Worm (Caenorhabditis elegans) whole organism, young adult: Measurements from ENCODE around the gene C55C3.7.

Experiments
- B0019.2 ChIP-seq: fragments of 200-800 bp; sonication (Bioruptor generic); conservative IDR thresholded peaks from 2 replicates; pipeline ENCODE4 v1.3.6; 2022; ENCODE audit warnings: missing genetic modification reagents, missing genetic modification characterization, missing compliant biosample characterization
- B0261.1 ChIP-seq: sonication (generic microtip); optimal IDR thresholded peaks from 2 replicates; lab custom pipeline; 2016; ENCODE audit warnings: mild to moderate bottlenecking, missing genetic modification characterization, moderate library complexity, missing compliant biosample characterization
- C06A6.2 ChIP-seq: fragments of 200-800 bp; sonication (Bioruptor generic); conservative IDR thresholded peaks from 2 replicates; pipeline ENCODE4 v1.3.6; 2022; ENCODE audit warnings: missing genetic modification characterization, missing compliant biosample characterization
- D2030.7 ChIP-seq: fragments of 200-800 bp; sonication (Bioruptor generic); IDR thresholded peaks from 2 replicates; pipeline ENCODE4 v1.3.6; 2022; ENCODE audit warnings: missing genetic modification reagents, missing genetic modification characterization, missing compliant biosample characterization
- F23B12.7 ChIP-seq: sonication (generic microtip); optimal IDR thresholded peaks from 2 replicates; lab custom pipeline; 2017; ENCODE audit warnings: missing genetic modification characterization, mild to moderate bottlenecking, missing compliant biosample characterization, antibody characterized with exemption, moderate library complexity; ENCODE audit not compliant: insufficient read depth
- F37B4.10 ChIP-seq: fragments of 200-800 bp; sonication (Bioruptor generic); IDR thresholded peaks from 2 replicates; pipeline ENCODE4 v1.3.6; 2022; ENCODE audit warnings: missing genetic modification characterization, missing compliant biosample characterization
- F49E8.2 ChIP-seq: sonication (generic microtip); optimal IDR thresholded peaks from 3 replicates; lab custom pipeline; 2017; ENCODE audit warnings: missing genetic modification characterization, mild to moderate bottlenecking, missing compliant biosample characterization, antibody characterized with exemption, moderate library complexity; ENCODE audit not compliant: insufficient read depth
- F52B5.7 ChIP-seq: sonication (generic microtip); optimal IDR thresholded peaks from 2 replicates; lab custom pipeline; 2016; ENCODE audit warnings: mild to moderate bottlenecking, missing genetic modification characterization, missing compliant biosample characterization
- K12H6.12 ChIP-seq: fragments of 200-800 bp; sonication (Bioruptor generic); optimal IDR thresholded peaks from 2 replicates; lab custom pipeline; 2018; ENCODE audit warnings: mild to moderate bottlenecking, missing genetic modification characterization, missing compliant biosample characterization
- T26A5.8 ChIP-seq: sonication (generic microtip); optimal IDR thresholded peaks from 2 replicates; lab custom pipeline; 2016; ENCODE audit warnings: missing genetic modification characterization, missing compliant biosample characterization
- Y56A3A.18 ChIP-seq: fragments of 200-800 bp; sonication (Bioruptor generic); IDR thresholded peaks from 2 replicates; pipeline ENCODE4 v1.3.6; 2022; ENCODE audit warnings: missing genetic modification reagents, missing genetic modification characterization, missing compliant biosample characterization
- Y79H2A.3 ChIP-seq: fragments of 200-800 bp; sonication (Bioruptor generic); conservative IDR thresholded peaks from 2 replicates; pipeline ENCODE4 v1.3.6; 2022; ENCODE audit warnings: missing genetic modification reagents, missing genetic modification characterization, missing compliant biosample characterization
- ZK185.1 ChIP-seq: sonication (generic microtip); optimal IDR thresholded peaks from 2 replicates; lab custom pipeline; 2016; ENCODE audit warnings: mild to moderate bottlenecking, missing genetic modification characterization, missing compliant biosample characterization; ENCODE audit not compliant: poor library complexity, severe bottlenecking
- atf-7 ChIP-seq: sonication (generic microtip); optimal IDR thresholded peaks from 2 replicates; lab custom pipeline; 2017; ENCODE audit warnings: mild to moderate bottlenecking, missing genetic modification characterization, missing compliant biosample characterization
- attf-3 ChIP-seq: fragments of 200-800 bp; sonication (Bioruptor generic); conservative IDR thresholded peaks from 2 replicates; pipeline ENCODE4 v1.3.6; 2022; ENCODE audit warnings: missing genetic modification reagents, missing genetic modification characterization, missing compliant biosample characterization
- attf-5 ChIP-seq: fragments of 200-800 bp; sonication (Bioruptor generic); optimal IDR thresholded peaks from 2 replicates; lab custom pipeline; 2018; ENCODE audit warnings: mild to moderate bottlenecking, missing genetic modification characterization, missing compliant biosample characterization
- ccch-3 ChIP-seq: fragments of 200-800 bp; sonication (Bioruptor generic); optimal IDR thresholded peaks from 2 replicates; lab custom pipeline; 2018; ENCODE audit warnings: mild to moderate bottlenecking, missing genetic modification characterization, missing compliant biosample characterization
- cebp-2 ChIP-seq: fragments of 200-800 bp; sonication (Bioruptor generic); IDR thresholded peaks from 2 replicates; pipeline ENCODE4 v1.3.6; 2022; ENCODE audit warnings: missing genetic modification characterization, missing compliant biosample characterization
- ceh-40 ChIP-seq: fragments of 200-800 bp; sonication (Bioruptor generic); IDR thresholded peaks from 2 replicates; pipeline ENCODE4 v1.3.6; 2022; ENCODE audit warnings: missing genetic modification characterization, missing compliant biosample characterization
- ceh-58 ChIP-seq: fragments of 200-800 bp; sonication (Bioruptor generic); IDR thresholded peaks from 2 replicates; pipeline ENCODE4 v1.3.6; 2022; ENCODE audit warnings: missing genetic modification characterization, missing compliant biosample characterization
- ceh-79 ChIP-seq: sonication (generic microtip); optimal IDR thresholded peaks from 2 replicates; lab custom pipeline; 2017; ENCODE audit warnings: mild to moderate bottlenecking, missing genetic modification characterization, missing compliant biosample characterization
- ceh-91 ChIP-seq: fragments of 200-800 bp; sonication (Bioruptor generic); IDR thresholded peaks from 2 replicates; pipeline ENCODE4 v1.3.6; 2022; ENCODE audit warnings: missing genetic modification reagents, missing genetic modification characterization, missing compliant biosample characterization
- dox-1 ChIP-seq: fragments of 200-800 bp; sonication (Bioruptor generic); IDR thresholded peaks from 2 replicates; pipeline ENCODE4 v1.3.6; 2022; ENCODE audit warnings: missing genetic modification reagents, missing genetic modification characterization, missing compliant biosample characterization
- efl-1 ChIP-seq: fragments of 150-350 bp; optimal IDR thresholded peaks from 2 replicates; lab custom pipeline; 2014; ENCODE audit warnings: missing biosample characterization, missing genetic modification reagents, missing genetic modification characterization
- hmg-1.2 ChIP-seq: fragments of 200-800 bp; sonication (Bioruptor generic); IDR thresholded peaks from 2 replicates; pipeline ENCODE4 v1.3.6; 2022; ENCODE audit warnings: missing genetic modification reagents, missing genetic modification characterization, missing compliant biosample characterization
- hmg-20 ChIP-seq: fragments of 200-800 bp; sonication (Bioruptor generic); IDR thresholded peaks from 2 replicates; pipeline ENCODE4 v1.3.6; 2022; ENCODE audit warnings: missing genetic modification reagents, missing genetic modification characterization, missing compliant biosample characterization
- hrde-1 ChIP-seq: sonication (generic microtip); optimal IDR thresholded peaks from 2 replicates; lab custom pipeline; 2016; ENCODE audit warnings: missing genetic modification characterization, mild to moderate bottlenecking, missing compliant biosample characterization, moderate library complexity, missing genotype, missing genetic modification reagents, borderline replicate concordance
- lin-35 ChIP-seq, 3 experiments: fragments of 150-350 bp in 2 of 3; sonication (generic microtip) in 1 of 3; optimal IDR thresholded peaks; 2 replicates each; lab custom pipeline; 2014 to 2018; ENCODE audit warnings: missing biosample characterization in 3 of 3, missing genetic modification characterization in 3 of 3, missing genetic modification reagents in 3 of 3
- lin-40 ChIP-seq: sonication (generic microtip); optimal IDR thresholded peaks from 2 replicates; lab custom pipeline; 2016; ENCODE audit warnings: missing genetic modification characterization, mild to moderate bottlenecking, missing compliant biosample characterization, missing genotype, missing genetic modification reagents
- lir-1 ChIP-seq: fragments of 200-800 bp; sonication (Bioruptor generic); conservative IDR thresholded peaks from 2 replicates; pipeline ENCODE4 v1.3.6; 2022; ENCODE audit warnings: missing genetic modification reagents, missing genetic modification characterization, missing compliant biosample characterization
- madf-10 ChIP-seq: sonication (generic microtip); optimal IDR thresholded peaks from 2 replicates; lab custom pipeline; 2016; ENCODE audit warnings: mild to moderate bottlenecking, missing genetic modification characterization, missing compliant biosample characterization
- madf-3 ChIP-seq: fragments of 200-800 bp; sonication (Bioruptor generic); IDR thresholded peaks from 2 replicates; pipeline ENCODE4 v1.3.6; 2022; ENCODE audit warnings: missing genetic modification reagents, missing genetic modification characterization, missing compliant biosample characterization
- mxl-1 ChIP-seq: sonication (generic microtip); optimal IDR thresholded peaks from 2 replicates; lab custom pipeline; 2016; ENCODE audit warnings: missing genetic modification characterization, missing compliant biosample characterization
- nfya-2 ChIP-seq: fragments of 200-800 bp; sonication (Bioruptor generic); IDR thresholded peaks from 2 replicates; pipeline ENCODE4 v1.3.6; 2022; ENCODE audit warnings: missing genetic modification reagents, missing genetic modification characterization, missing compliant biosample characterization
- nhr-120 ChIP-seq: fragments of 200-800 bp; sonication (Bioruptor generic); IDR thresholded peaks from 2 replicates; pipeline ENCODE4 v1.3.6; 2022; ENCODE audit warnings: missing genetic modification characterization, missing compliant biosample characterization
- nhr-179 ChIP-seq: sonication (generic microtip); optimal IDR thresholded peaks from 2 replicates; lab custom pipeline; 2016; ENCODE audit warnings: mild to moderate bottlenecking, missing genetic modification characterization, missing compliant biosample characterization
- nhr-27 ChIP-seq: fragments of 200-800 bp; sonication (Bioruptor generic); optimal IDR thresholded peaks from 2 replicates; lab custom pipeline; 2018; ENCODE audit warnings: mild to moderate bottlenecking, missing genetic modification characterization, moderate library complexity, missing compliant biosample characterization
- nhr-90 ChIP-seq: sonication (generic microtip); optimal IDR thresholded peaks from 2 replicates; lab custom pipeline; 2016; ENCODE audit warnings: missing genotype, mild to moderate bottlenecking, missing genetic modification characterization, missing compliant biosample characterization
- pha-4 ChIP-seq: fragments of 150-350 bp; sonication (generic microtip); optimal IDR thresholded peaks from 2 replicates; lab custom pipeline; 2014; ENCODE audit warnings: missing biosample characterization, missing genetic modification reagents, missing genetic modification characterization
- repo-1 ChIP-seq: sonication (generic microtip); optimal IDR thresholded peaks from 2 replicates; lab custom pipeline; 2017; ENCODE audit warnings: mild to moderate bottlenecking, missing genetic modification characterization, missing compliant biosample characterization
- sea-2 ChIP-seq: fragments of 200-800 bp; sonication (Bioruptor generic); IDR thresholded peaks from 2 replicates; pipeline ENCODE4 v1.3.6; 2022; ENCODE audit warnings: missing genetic modification characterization, missing compliant biosample characterization
- snpc-3.4 ChIP-seq: sonication (generic microtip); optimal IDR thresholded peaks from 2 replicates; lab custom pipeline; 2017; ENCODE audit warnings: missing genetic modification characterization, mild to moderate bottlenecking, missing compliant biosample characterization, antibody characterized with exemption, moderate library complexity, missing genotype, missing genetic modification reagents
- somi-1 ChIP-seq: fragments of 200-800 bp; sonication (Bioruptor generic); optimal IDR thresholded peaks from 2 replicates; lab custom pipeline; 2018; ENCODE audit warnings: mild to moderate bottlenecking, missing genetic modification characterization, missing compliant biosample characterization
- tbx-9 ChIP-seq: sonication (generic microtip); optimal IDR thresholded peaks from 2 replicates; lab custom pipeline; 2016; ENCODE audit warnings: borderline replicate concordance, missing genetic modification characterization, inconsistent platforms, missing compliant biosample characterization
- unc-62 ChIP-seq: fragments of 150-350 bp; optimal IDR thresholded peaks from 2 replicates; lab custom pipeline; 2014; ENCODE audit warnings: missing biosample characterization, missing genetic modification reagents, missing genetic modification characterization
- zfh-2 ChIP-seq: fragments of 200-800 bp; sonication (Bioruptor generic); conservative IDR thresholded peaks from 2 replicates; pipeline ENCODE4 v1.3.6; 2022; ENCODE audit warnings: missing genetic modification reagents, missing genetic modification characterization, missing compliant biosample characterization
- zim-3 ChIP-seq: sonication (generic microtip); optimal IDR thresholded peaks from 2 replicates; lab custom pipeline; 2017; ENCODE audit warnings: mild to moderate bottlenecking, missing genetic modification characterization, moderate library complexity, missing compliant biosample characterization
- ztf-18 ChIP-seq: sonication (generic microtip); optimal IDR thresholded peaks from 2 replicates; lab custom pipeline; 2016; ENCODE audit warnings: missing genotype, mild to moderate bottlenecking, missing genetic modification characterization, missing compliant biosample characterization
- ztf-25 ChIP-seq: fragments of 200-800 bp; sonication (Bioruptor generic); IDR thresholded peaks from 2 replicates; pipeline ENCODE4 v1.3.6; 2022; ENCODE audit warnings: missing genetic modification reagents, missing genetic modification characterization, missing compliant biosample characterization

The C55C3.7 gene

DNA sequence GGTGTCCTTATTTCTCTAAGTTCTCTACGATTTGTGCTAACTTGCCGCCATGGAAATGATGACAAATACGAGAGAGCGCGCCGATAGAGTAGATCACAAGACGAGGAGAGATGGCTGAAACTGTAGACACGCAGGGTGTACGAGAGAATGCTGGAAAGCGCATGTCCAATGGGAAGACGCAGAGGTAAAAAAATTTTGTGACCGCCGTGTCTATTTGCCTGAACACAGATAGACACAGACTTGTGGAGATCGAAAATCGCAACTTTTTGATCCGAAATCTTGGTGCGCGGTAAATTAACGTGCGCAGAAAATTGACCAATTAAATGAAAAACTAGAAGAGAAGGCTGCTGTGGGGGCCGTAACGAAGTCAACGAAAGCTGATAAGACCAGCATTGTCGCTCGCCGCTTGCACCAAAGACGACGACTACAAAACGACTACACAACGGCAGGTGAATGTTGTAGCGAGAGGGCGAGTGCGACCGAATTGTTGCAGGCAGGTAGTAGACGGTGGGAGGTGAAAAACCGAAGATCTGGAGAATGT lies 25.3 kb downstream of the C55C3.7 start (continued):
- TF ChIP-seq B0019.2 (GFP tag; lab: Robert Waterston, UW) = no peak
- peak; percentile 56 for TF ChIP-seq somi-1 (GFP tag; lab: Kevin White, UChicago)
- peak; percentile 72 for TF ChIP-seq K12H6.12
- TF ChIP-seq ztf-18 (tag; lab: Kevin White, UChicago) = no peak
- no peak for TF ChIP-seq repo-1 (tag; lab: Kevin White, UChicago)
- peak; percentile 51 for TF ChIP-seq madf-10 (tag; lab: Kevin White, UChicago)
- no peak for TF ChIP-seq F37B4.10 (GFP tag; lab: Robert Waterston, UW)
- peak; percentile 41 for TF ChIP-seq nhr-90 (tag; lab: Kevin White, UChicago)
- peak; percentile 30 for TF ChIP-seq atf-7 (tag; lab: Kevin White, UChicago)
- no peak for TF ChIP-seq nhr-120 (GFP tag; lab: Robert Waterston, UW)
- TF ChIP-seq pha-4 (tag; lab: Kevin White, UChicago) = no peak
- TF ChIP-seq nfya-2 = no peak
- no peak for TF ChIP-seq mxl-1 (tag; lab: Kevin White, UChicago)
- no peak for TF ChIP-seq snpc-3.4 (tag; lab: Kevin White, UChicago)
- TF ChIP-seq tbx-9 (tag; lab: Kevin White, UChicago) = no peak
- TF ChIP-seq ceh-58 = no peak
- no peak for TF ChIP-seq T26A5.8
- no peak for TF ChIP-seq unc-62
- TF ChIP-seq ceh-40 (GFP tag; lab: Robert Waterston, UW) = no peak
- TF ChIP-seq hrde-1 (tag; lab: Kevin White, UChicago) = no peak
- no peak for TF ChIP-seq D2030.7
- TF ChIP-seq sea-2 (GFP tag; lab: Robert Waterston, UW) = no peak
- TF ChIP-seq ceh-91 (GFP tag; lab: Robert Waterston, UW) = 0 out of 2 replicates have a peak, but pooled peaks have one; percentile 26
- peak; percentile 57 for TF ChIP-seq ZK185.1 (tag; lab: Kevin White, UChicago)
- TF ChIP-seq lir-1 = no peak
- peak in 1 of 3 experiments; percentile 34 for TF ChIP-seq lin-35 (GFP tag; optimal IDR thresholded peaks at IDR 0.05; lab: Kevin White, UChicago)
- peak; percentile 90 for TF ChIP-seq hmg-1.2 (GFP tag; lab: Robert Waterston, UW)
- no peak for TF ChIP-seq nhr-27 (tag; lab: Kevin White, UChicago)
- TF ChIP-seq F52B5.7 (tag; lab: Kevin White, UChicago) = no peak
- no peak for TF ChIP-seq F49E8.2
- no peak for TF ChIP-seq zim-3
- TF ChIP-seq attf-3 (GFP tag; lab: Robert Waterston, UW) = 0 out of 2 replicates have a peak, but pooled peaks have one; percentile 22
- TF ChIP-seq zfh-2 (GFP tag; lab: Robert Waterston, UW) = peak; percentile 80; the same call in 1 of the 2 replicates
- TF ChIP-seq ceh-79 (tag; lab: Kevin White, UChicago) = no peak
- no peak for TF ChIP-seq Y56A3A.18 (GFP tag; lab: Robert Waterston, UW)
- no peak for TF ChIP-seq ztf-25 (GFP tag; lab: Robert Waterston, UW)
- TF ChIP-seq hmg-20 (GFP tag; lab: Robert Waterston, UW) = no peak
- TF ChIP-seq ccch-3 (GFP tag; lab: Kevin White, UChicago) = no peak

DNA sequence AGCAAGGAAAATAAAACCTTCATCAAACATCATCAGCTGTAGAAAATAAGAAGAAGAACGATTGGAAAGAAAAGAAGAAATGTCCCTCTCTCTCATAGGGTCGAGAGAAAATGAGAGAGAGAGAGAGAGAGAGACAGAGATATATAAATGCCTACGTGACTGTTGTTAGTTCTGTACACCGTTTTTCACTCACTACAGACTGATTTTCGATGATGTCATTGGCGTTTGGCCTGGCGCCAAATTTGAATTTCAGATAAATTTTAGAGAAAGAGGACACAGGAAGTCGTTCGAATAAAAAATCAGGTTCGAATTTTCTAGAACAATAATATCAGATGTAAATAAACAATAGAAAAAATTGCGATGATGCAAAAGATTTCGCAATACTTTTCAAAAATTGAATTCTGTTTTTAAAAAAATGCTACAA lies 26.5 kb downstream of the C55C3.7 start:
- peak; percentile 88 for TF ChIP-seq atf-7 (tag; lab: Kevin White, UChicago)
- TF ChIP-seq efl-1 (GFP tag; lab: Kevin White, UChicago) = no peak
- TF ChIP-seq B0261.1 = no peak
- TF ChIP-seq somi-1 (GFP tag; lab: Kevin White, UChicago) = peak; percentile 43
- no peak for TF ChIP-seq Y79H2A.3 (GFP tag; lab: Robert Waterston, UW)
- peak; percentile 61; the same call in 1 of the 2 replicates for TF ChIP-seq C06A6.2
- no peak for TF ChIP-seq F23B12.7 (tag; lab: Kevin White, UChicago)
- peak; percentile 66 for TF ChIP-seq lin-40 (tag; lab: Kevin White, UChicago)
- TF ChIP-seq nfya-2 = no peak
- no peak for TF ChIP-seq nhr-179 (tag; lab: Kevin White, UChicago)
- TF ChIP-seq madf-3 = no peak
- no peak for TF ChIP-seq cebp-2 (GFP tag; lab: Robert Waterston, UW)
- peak; percentile 41 for TF ChIP-seq attf-5 (GFP tag; lab: Kevin White, UChicago)
- TF ChIP-seq D2030.7 = no peak
- 0 out of 2 replicates have a peak, but pooled peaks have one; percentile 19 for TF ChIP-seq dox-1
